Worm (Caenorhabditis elegans) whole organism, L4/young adult: ENCODE data around the gene C34D1.4.

ENCODE experiments used
- W03F9.2 ChIP-seq: fragments of 150-350 bp; optimal IDR thresholded peaks from 2 replicates; lab custom pipeline; 2014; ENCODE audit warnings: missing biosample characterization, missing genetic modification characterization
- dao-5 ChIP-seq: sonication (generic microtip); optimal IDR thresholded peaks from 2 replicates; lab custom pipeline; 2016; ENCODE audit warnings: missing genotype, missing genetic modification characterization, moderate library complexity, missing compliant biosample characterization
- him-1 ChIP-seq: sonication (generic microtip); optimal IDR thresholded peaks from 2 replicates; lab custom pipeline; 2016; ENCODE audit warnings: missing genotype, missing genetic modification reagents, missing genetic modification characterization, missing compliant biosample characterization

The C34D1.4 gene

ce11 chrV:13275959-13276358, 16.8 kb upstream of the C34D1.4 start, which contains the start of gene F32F2.4:
Gene F32F2.4, plus strand, starts transcription at chrV:13276259.
- TF ChIP-seq him-1 = no peak
- TF ChIP-seq W03F9.2 = no peak
- no peak for TF ChIP-seq dao-5

DNA sequence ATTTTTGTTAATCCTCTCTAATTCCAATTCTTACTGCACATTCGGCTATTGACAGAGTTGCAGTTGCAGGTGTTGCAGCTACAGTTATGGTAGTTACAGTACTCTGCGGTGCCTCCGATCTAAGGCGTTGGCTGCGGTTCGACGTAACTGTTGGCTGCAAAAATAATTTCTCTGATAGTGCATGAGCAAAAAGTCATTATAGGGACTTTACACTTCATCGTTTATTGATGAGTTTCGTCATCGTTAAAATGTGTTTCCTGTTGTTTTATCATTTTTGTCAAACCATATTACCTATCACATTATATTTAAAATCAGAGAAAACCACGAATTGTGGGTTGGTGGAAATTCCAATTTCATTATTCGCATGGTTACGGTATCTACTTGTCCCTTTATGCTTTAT, 15.5 kb upstream of the C34D1.4 start:
- no peak for TF ChIP-seq him-1
- no peak for TF ChIP-seq W03F9.2
- TF ChIP-seq dao-5 = no peak

DNA sequence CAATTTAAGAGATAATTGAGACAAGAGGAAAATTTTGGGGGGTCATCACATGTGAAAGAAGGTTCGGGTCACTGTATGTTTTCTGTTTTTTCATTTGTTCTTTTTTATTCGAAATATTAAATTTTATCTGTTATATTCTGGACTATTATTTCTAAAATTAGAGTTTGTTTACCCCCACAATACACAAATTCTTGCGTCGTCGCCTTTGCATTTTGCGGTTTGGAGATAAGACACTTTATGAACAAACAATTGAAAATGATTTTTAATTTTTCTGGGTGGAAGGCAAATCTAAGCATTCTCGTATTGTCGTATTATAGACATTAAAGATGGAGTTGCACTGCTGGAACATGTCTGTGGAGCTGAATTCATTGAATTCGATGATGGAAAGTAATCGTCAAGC, 14.2 kb upstream of the C34D1.4 start:
- TF ChIP-seq dao-5 = no peak
- TF ChIP-seq him-1 = no peak
- no peak for TF ChIP-seq W03F9.2

- TF ChIP-seq dao-5 = no peak
- TF ChIP-seq W03F9.2 = no peak
- TF ChIP-seq him-1 = no peak
Measured at ce11 chrV:13272275-13272674, 13.2 kb upstream of the C34D1.4 start.

- no peak for TF ChIP-seq W03F9.2
Measured at ce11 chrV:13269228-13269630, 10.1 kb upstream of the C34D1.4 start.

ce11 chrV:13268032-13268431, 8.9 kb upstream of the C34D1.4 start:
- no peak for TF ChIP-seq dao-5
- TF ChIP-seq W03F9.2 = no peak
- no peak for TF ChIP-seq him-1

DNA sequence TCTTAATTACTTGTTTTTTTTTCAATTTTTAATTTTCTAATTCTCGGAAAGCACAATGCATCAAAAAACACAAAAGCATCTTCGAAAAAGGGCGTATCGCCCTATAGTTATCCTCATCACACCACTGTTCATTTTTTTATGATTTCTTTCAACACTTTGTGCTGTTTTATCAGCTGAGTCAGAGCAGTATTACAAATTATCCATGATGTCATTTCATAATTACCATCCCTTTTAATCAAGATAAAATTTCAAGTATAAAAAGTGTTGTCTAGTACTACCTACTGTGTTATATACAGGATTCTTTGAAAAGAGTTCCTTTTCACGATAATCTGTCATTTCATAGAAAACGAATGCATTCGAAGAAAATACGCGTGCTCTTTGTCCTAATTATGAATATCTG, 7.5 kb upstream of the C34D1.4 start:
- TF ChIP-seq dao-5 (no peak), him-1 (no peak), W03F9.2 (no peak)

ce11 chrV:13265628-13266027, 6.5 kb upstream of the C34D1.4 start:
- TF ChIP-seq W03F9.2 = no peak
- no peak for TF ChIP-seq dao-5
- no peak for TF ChIP-seq him-1

ce11 chrV:13264245-13264644, 5.1 kb upstream of the C34D1.4 start, which contains the start of gene zip-5:
Gene zip-5, plus strand, starts transcription at chrV:13264545.
- TF ChIP-seq W03F9.2 = no peak
- TF ChIP-seq dao-5 = no peak

DNA sequence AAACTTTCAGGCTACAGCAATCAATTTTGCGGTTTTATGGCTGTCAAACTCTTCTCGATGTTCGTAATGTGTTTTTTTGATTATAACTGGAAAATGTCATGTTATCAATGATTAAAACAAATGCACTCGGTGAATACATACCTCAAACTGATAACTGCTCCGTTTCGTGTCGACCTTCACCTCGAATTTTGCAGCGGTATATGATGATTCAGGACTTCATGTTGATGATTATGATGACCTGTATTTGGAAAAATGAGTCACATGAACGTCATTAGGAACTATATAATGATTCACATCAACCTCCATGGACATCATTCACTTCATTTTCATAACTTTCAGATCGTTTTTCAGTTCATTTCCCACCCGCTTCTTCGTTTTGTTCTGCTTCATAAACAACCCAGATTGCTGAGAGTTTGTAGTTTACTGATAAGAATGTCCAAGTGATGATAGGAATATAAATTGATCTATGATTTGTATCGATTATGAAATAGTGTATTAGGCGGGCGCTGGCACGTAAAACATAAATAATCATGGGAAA, 3.7 kb upstream of the C34D1.4 start:
- TF ChIP-seq W03F9.2 = no peak
- no peak for TF ChIP-seq him-1
- TF ChIP-seq dao-5 = no peak

ce11 chrV:13259527-13259926, 416 bp upstream of the C34D1.4 start:
- TF ChIP-seq dao-5 (no peak), him-1 (no peak), W03F9.2 (no peak)

ce11 chrV:13252862-13253261, 6.2 kb downstream of the C34D1.4 start:
- TF ChIP-seq dao-5 = no peak
- TF ChIP-seq W03F9.2 = no peak
- TF ChIP-seq him-1 = no peak

DNA sequence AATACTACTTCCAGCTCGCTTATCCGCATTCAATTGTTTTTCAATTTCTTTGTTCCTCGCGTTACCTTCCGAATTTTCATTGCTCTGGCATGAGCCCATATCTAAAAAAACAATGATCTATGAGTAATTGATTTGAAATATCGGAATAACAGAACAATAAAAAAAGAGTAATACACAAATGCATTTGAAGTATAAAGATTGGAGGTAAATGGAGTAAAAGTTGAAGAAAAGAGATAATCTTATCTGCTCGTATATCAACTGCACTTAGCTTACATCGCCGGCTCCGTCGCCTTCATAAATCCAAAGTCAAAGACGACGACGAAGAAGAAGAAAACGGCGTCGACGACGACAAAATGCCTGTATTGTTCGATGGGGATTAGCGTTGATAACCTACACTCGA, 9.7 kb downstream of the C34D1.4 start, which contains the start of gene odr-3:
Gene odr-3 (minus strand): TSS at position 101 of the 400 bp plus-strand sequence.
- TF ChIP-seq dao-5 = no peak
- TF ChIP-seq him-1 = no peak
- no peak for TF ChIP-seq W03F9.2

DNA sequence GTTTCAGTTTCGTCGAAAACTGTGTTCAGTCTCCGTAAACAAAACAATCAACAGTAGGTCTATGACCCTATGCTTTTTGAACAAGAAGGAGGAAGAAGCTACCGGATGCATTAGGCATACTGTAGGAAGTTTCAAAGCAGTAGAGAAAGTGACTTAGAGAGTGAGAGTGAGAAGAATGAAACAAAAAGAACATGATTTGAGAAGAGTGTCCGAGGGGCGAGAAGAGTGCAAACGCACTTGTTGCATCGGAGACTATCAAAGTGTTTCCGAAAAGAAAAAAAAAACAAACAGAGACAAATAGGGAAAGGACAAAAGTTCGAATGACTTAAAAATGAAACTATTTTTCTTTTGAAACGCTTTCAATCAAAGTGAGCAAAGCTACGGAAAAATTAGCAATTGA, 15.9 kb downstream of the C34D1.4 start:
- TF ChIP-seq dao-5 = no peak
- no peak for TF ChIP-seq W03F9.2
- TF ChIP-seq him-1 = no peak

- TF ChIP-seq dao-5 = no peak
- TF ChIP-seq him-1 = no peak
- no peak for TF ChIP-seq W03F9.2
Measured at ce11 chrV:13236507-13236906, 22.6 kb downstream of the C34D1.4 start, which contains the start of gene dmd-10. Gene dmd-10, minus strand, starts transcription at chrV:13236607.

- no peak for TF ChIP-seq him-1
- TF ChIP-seq dao-5 = no peak
- no peak for TF ChIP-seq W03F9.2
Measured at ce11 chrV:13235313-13235712, 23.8 kb downstream of the C34D1.4 start.

DNA sequence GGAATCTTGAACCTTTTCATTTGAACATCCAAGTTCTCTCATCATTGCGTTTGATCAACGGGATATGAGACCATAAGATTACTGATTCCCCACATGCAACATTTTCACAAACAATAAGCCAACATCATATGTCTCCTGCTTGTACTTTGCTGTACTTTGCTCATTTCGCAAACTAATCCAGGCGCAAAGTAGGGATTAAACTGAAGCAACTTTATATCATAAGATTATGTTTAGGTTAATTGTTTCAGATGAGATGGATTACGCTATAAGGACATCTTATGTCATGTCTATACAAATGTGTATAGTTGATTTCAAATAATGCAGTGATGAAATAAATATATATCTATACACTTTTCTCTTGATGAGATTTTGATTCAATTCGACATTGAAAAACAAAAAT, 29.6 kb downstream of the C34D1.4 start:
- no peak for TF ChIP-seq W03F9.2
- no peak for TF ChIP-seq dao-5
- no peak for TF ChIP-seq him-1
